Worm (Caenorhabditis elegans) whole organism, mixed stage, embryonic: ENCODE results near the gene ham-1.
"Not testable (repeated sequence)": the region's sequence is repeated elsewhere in the genome, so short reads cannot be mapped to it uniquely, and the experiment has no call there.

ENCODE experiments used
- M03D4.4 ChIP-seq: sonication (generic microtip); optimal IDR thresholded peaks from 2 replicates; lab custom pipeline; 2017; ENCODE audit warnings: mild to moderate bottlenecking, missing genetic modification characterization, missing compliant biosample characterization
- bed-3 ChIP-seq: fragments of 200-800 bp; sonication (Bioruptor generic); optimal IDR thresholded peaks from 3 replicates; lab custom pipeline; 2018; ENCODE audit warnings: mild to moderate bottlenecking, missing genetic modification characterization, moderate library complexity, missing compliant biosample characterization
- blmp-1 ChIP-seq: fragments of 150-350 bp; optimal IDR thresholded peaks from 2 replicates; lab custom pipeline; 2014; ENCODE audit warnings: missing biosample characterization, missing genetic modification characterization
- ceh-39 ChIP-seq: fragments of 150-350 bp; optimal IDR thresholded peaks from 2 replicates; lab custom pipeline; 2014; ENCODE audit warnings: missing biosample characterization, missing genetic modification characterization
- ceh-83 ChIP-seq: fragments of 200-800 bp; sonication (Bioruptor generic); optimal IDR thresholded peaks from 2 replicates; lab custom pipeline; 2018; ENCODE audit warnings: mild to moderate bottlenecking, missing genetic modification characterization, missing compliant biosample characterization
- cnd-1 ChIP-seq: fragments of 200-800 bp; sonication (Bioruptor generic); optimal IDR thresholded peaks from 2 replicates; lab custom pipeline; 2018; ENCODE audit warnings: mild to moderate bottlenecking, missing genetic modification characterization, missing compliant biosample characterization
- elt-1 ChIP-seq: sonication (generic microtip); optimal IDR thresholded peaks from 2 replicates; lab custom pipeline; 2017; ENCODE audit warnings: missing genetic modification characterization, mild to moderate bottlenecking, missing compliant biosample characterization, antibody characterized with exemption, moderate library complexity, borderline replicate concordance; ENCODE audit not compliant: insufficient read depth
- elt-3 ChIP-seq: fragments of 150-350 bp; optimal IDR thresholded peaks from 2 replicates; lab custom pipeline; 2014; ENCODE audit warnings: missing biosample characterization, missing genetic modification characterization
- flh-1 ChIP-seq: fragments of 200-800 bp; sonication (Bioruptor generic); optimal IDR thresholded peaks from 2 replicates; lab custom pipeline; 2018; ENCODE audit warnings: mild to moderate bottlenecking, missing genetic modification characterization, moderate library complexity, missing compliant biosample characterization
- ham-2 ChIP-seq: fragments of 200-800 bp; sonication (Bioruptor generic); optimal IDR thresholded peaks from 2 replicates; lab custom pipeline; 2018; ENCODE audit warnings: mild to moderate bottlenecking, missing genetic modification characterization, missing compliant biosample characterization
- hlh-1 ChIP-seq: fragments of 150-350 bp; optimal IDR thresholded peaks from 2 replicates; lab custom pipeline; 2014; ENCODE audit warnings: missing biosample characterization, missing genetic modification reagents, missing genetic modification characterization
- lin-13 ChIP-seq: fragments of 150-350 bp; optimal IDR thresholded peaks from 2 replicates; lab custom pipeline; 2014; ENCODE audit warnings: missing biosample characterization, missing genetic modification characterization
- lin-32 ChIP-seq: fragments of 200-800 bp; sonication (Bioruptor generic); optimal IDR thresholded peaks from 2 replicates; lab custom pipeline; 2018; ENCODE audit warnings: mild to moderate bottlenecking, missing genetic modification characterization, missing compliant biosample characterization
- lsy-2 ChIP-seq: fragments of 150-350 bp; optimal IDR thresholded peaks from 2 replicates; lab custom pipeline; 2014; ENCODE audit warnings: missing biosample characterization, missing genetic modification characterization
- mab-5 ChIP-seq: fragments of 150-350 bp; optimal IDR thresholded peaks from 2 replicates; lab custom pipeline; 2014; ENCODE audit warnings: missing biosample characterization, missing genetic modification characterization
- mls-2 ChIP-seq: sonication (generic microtip); optimal IDR thresholded peaks from 2 replicates; lab custom pipeline; 2016; ENCODE audit warnings: mild to moderate bottlenecking, missing genetic modification characterization, moderate library complexity, missing compliant biosample characterization
- nhr-12 ChIP-seq: fragments of 150-350 bp; optimal IDR thresholded peaks from 2 replicates; lab custom pipeline; 2014; ENCODE audit warnings: missing biosample characterization, missing genetic modification characterization
- nhr-2 ChIP-seq: fragments of 150-350 bp; optimal IDR thresholded peaks from 2 replicates; lab custom pipeline; 2014; ENCODE audit warnings: missing biosample characterization, missing genetic modification characterization
- nhr-237 ChIP-seq: fragments of 150-350 bp; optimal IDR thresholded peaks from 2 replicates; lab custom pipeline; 2014; ENCODE audit warnings: missing biosample characterization, missing genetic modification characterization
- nhr-28 ChIP-seq: fragments of 150-350 bp; optimal IDR thresholded peaks from 2 replicates; lab custom pipeline; 2014; ENCODE audit warnings: missing biosample characterization, missing genetic modification characterization
- nhr-76 ChIP-seq: sonication (generic microtip); optimal IDR thresholded peaks from 2 replicates; lab custom pipeline; 2017; ENCODE audit warnings: missing biosample characterization, missing genetic modification characterization
- pha-4 ChIP-seq: fragments of 150-350 bp; optimal IDR thresholded peaks from 2 replicates; lab custom pipeline; 2018; ENCODE audit warnings: missing biosample characterization, missing genetic modification reagents, missing genetic modification characterization
- sem-2 ChIP-seq: fragments of 200-800 bp; sonication (Bioruptor generic); optimal IDR thresholded peaks from 2 replicates; lab custom pipeline; 2018; ENCODE audit warnings: mild to moderate bottlenecking, missing genetic modification characterization, missing compliant biosample characterization
- snpc-4 ChIP-seq: fragments of 150-350 bp; optimal IDR thresholded peaks from 2 replicates; lab custom pipeline; 2014; ENCODE audit warnings: missing biosample characterization, missing genetic modification characterization
- tbx-8 ChIP-seq: fragments of 200-800 bp; sonication (Bioruptor generic); optimal IDR thresholded peaks from 2 replicates; lab custom pipeline; 2018; ENCODE audit warnings: mild to moderate bottlenecking, missing genetic modification characterization, moderate library complexity, missing compliant biosample characterization
- unc-120 ChIP-seq: sonication (generic microtip); optimal IDR thresholded peaks from 2 replicates; lab custom pipeline; 2017; ENCODE audit warnings: missing genetic modification characterization, missing compliant biosample characterization; ENCODE audit not compliant: poor library complexity, severe bottlenecking
- unc-39 ChIP-seq: fragments of 150-350 bp; optimal IDR thresholded peaks from 2 replicates; lab custom pipeline; 2014; ENCODE audit warnings: missing biosample characterization, missing genetic modification characterization
- unc-62 ChIP-seq: fragments of 150-350 bp; optimal IDR thresholded peaks from 2 replicates; lab custom pipeline; 2014; ENCODE audit warnings: missing biosample characterization, missing genetic modification reagents, missing genetic modification characterization
- zip-8 ChIP-seq: fragments of 150-350 bp; optimal IDR thresholded peaks from 2 replicates; lab custom pipeline; 2014; ENCODE audit warnings: missing biosample characterization, missing genetic modification characterization
- ztf-11 ChIP-seq: fragments of 150-350 bp; optimal IDR thresholded peaks from 2 replicates; lab custom pipeline; 2014; ENCODE audit warnings: missing biosample characterization, missing genetic modification characterization

The ham-1 gene

ce11 chrIV:12542011-12542410, at the start of gene ham-1:
ham-1 (plus strand) TSS chrIV:12542183.
- TF ChIP-seq elt-1 (tag; lab: Kevin White, UChicago) (no peak), flh-1 (GFP tag; lab: Kevin White, UChicago) (no peak), nhr-12 (tag; lab: Kevin White, UChicago) (no peak), nhr-2 (tag; lab: Kevin White, UChicago) (no peak), zip-8 (no peak), nhr-237 (no peak), nhr-76 (no peak), bed-3 (GFP tag; lab: Kevin White, UChicago) (no peak), snpc-4 (tag; lab: Kevin White, UChicago) (no peak), sem-2 (GFP tag; lab: Kevin White, UChicago) (no peak), nhr-28 (tag; lab: Kevin White, UChicago) (no peak), unc-120 (tag; lab: Kevin White, UChicago) (no peak), tbx-8 (no peak), lin-32 (GFP tag; lab: Kevin White, UChicago) (no peak), M03D4.4 (tag; lab: Kevin White, UChicago) (no peak), elt-3 (no peak)

ce11 chrIV:12495196-12495595, 46.8 kb upstream of the ham-1 start, which contains the start of gene sru-20:
sru-20 (plus strand) TSS chrIV:12495496.
- TF ChIP-seq nhr-28 (tag; lab: Kevin White, UChicago) (no peak), flh-1 (GFP tag; lab: Kevin White, UChicago) (no peak), zip-8 (no peak), lin-13 (tag; lab: Kevin White, UChicago) (no peak), mls-2 (no peak), unc-120 (tag; lab: Kevin White, UChicago) (no peak), tbx-8 (no peak), mab-5 (tag; lab: Kevin White, UChicago) (no peak), blmp-1 (tag; lab: Kevin White, UChicago) (no peak), bed-3 (GFP tag; lab: Kevin White, UChicago) (no peak)

DNA sequence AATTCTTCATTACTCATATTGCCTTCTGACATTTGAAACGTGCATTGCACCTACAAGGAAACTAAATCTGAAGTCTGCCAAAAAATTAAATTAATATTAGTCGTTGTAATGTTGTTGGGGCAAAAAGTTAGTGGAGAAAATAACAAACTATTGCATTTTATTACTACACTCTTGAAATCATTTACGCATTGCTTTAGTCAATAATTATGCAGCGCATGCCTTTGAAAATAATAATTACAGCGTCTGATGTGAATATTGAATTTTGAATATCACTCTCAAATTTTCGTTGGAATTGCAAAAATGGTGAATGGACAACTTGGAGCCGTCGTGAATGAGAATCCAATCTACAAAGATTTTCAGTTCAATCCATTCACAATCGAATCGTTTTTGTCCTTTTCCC, 43.7 kb upstream of the ham-1 start, which contains the start of gene sru-19:
TSS of gene sru-19 (plus strand) at position 301 of the 400 bp plus-strand sequence.
- TF ChIP-seq tbx-8 (no peak), blmp-1 (tag; lab: Kevin White, UChicago) (no peak), ham-2 (GFP tag; lab: Kevin White, UChicago) (no peak), ztf-11 (tag; lab: Kevin White, UChicago) (no peak), unc-62 (no peak), lsy-2 (no peak), cnd-1 (tag; lab: Kevin White, UChicago) (no peak), unc-39 (tag; lab: Kevin White, UChicago) (no peak), unc-120 (tag; lab: Kevin White, UChicago) (no peak), nhr-12 (tag; lab: Kevin White, UChicago) (no peak), sem-2 (GFP tag; lab: Kevin White, UChicago) (no peak), pha-4 (no peak), nhr-76 (no peak)

DNA sequence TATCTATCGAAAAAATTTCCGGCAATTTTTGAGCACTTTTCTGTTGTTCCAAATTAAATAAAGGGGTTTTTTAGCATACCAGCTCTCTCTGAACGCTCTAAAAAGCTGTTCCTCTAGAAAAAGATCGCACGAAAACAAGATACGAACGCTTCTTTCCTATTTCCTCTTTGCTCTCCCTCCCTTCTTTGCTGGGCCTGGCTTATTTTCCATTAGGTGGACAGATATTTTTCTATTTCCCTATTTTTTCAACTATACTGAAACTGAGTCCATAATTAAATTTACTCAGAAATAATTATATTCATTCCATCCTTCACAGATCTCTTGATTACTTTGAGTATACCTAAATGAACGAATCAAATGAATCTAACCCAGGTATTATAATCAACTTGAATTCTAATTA, 40.0 kb upstream of the ham-1 start, which contains the start of gene sru-18:
TSS of gene sru-18 (plus strand) at position 301 of the 400 bp plus-strand sequence.
- TF ChIP-seq snpc-4 (tag; lab: Kevin White, UChicago) (no peak), ceh-83 (GFP tag; lab: Kevin White, UChicago) (no peak), lin-13 (tag; lab: Kevin White, UChicago) (no peak), nhr-28 (tag; lab: Kevin White, UChicago) (no peak), tbx-8 (no peak), blmp-1 (tag; lab: Kevin White, UChicago) (no peak), pha-4 (no peak), ceh-39 (no peak), ztf-11 (tag; lab: Kevin White, UChicago) (no peak), elt-1 (tag; lab: Kevin White, UChicago) (no peak), mab-5 (tag; lab: Kevin White, UChicago) (no peak)

DNA sequence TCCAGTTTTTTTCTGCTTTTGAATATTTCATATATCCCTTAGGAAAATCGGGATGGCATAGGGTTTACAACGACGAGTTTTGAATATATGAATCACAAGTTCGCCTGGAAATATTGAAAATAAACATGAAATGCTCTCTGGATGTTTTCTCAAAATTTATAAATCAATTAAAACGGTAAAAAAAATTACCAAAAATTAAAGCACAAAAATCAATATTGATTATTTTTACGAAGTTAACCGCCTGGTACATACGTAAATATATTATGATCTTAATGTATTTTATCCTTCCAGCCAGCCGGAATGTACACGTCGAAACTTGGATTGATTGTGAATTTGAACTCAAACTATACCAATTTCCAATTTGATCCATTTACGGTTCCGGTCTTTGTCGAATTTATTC, 36.6 kb upstream of the ham-1 start, which contains the start of gene sru-17:
TSS of gene sru-17 (plus strand) at position 301 of the 400 bp plus-strand sequence.
- not testable (repeated sequence) for TF ChIP-seq unc-39 (tag; lab: Kevin White, UChicago); hlh-1 (tag; lab: Kevin White, UChicago); ham-2 (GFP tag; lab: Kevin White, UChicago)
